Fruit fly (Drosophila melanogaster) whole organism, prepupa: Measurements from ENCODE around the gene fws.

Experiments
- Blimp-1 ChIP-seq: fragments of 200-800 bp; sonication (Bioruptor generic); optimal IDR thresholded peaks from 3 replicates; lab custom pipeline; 2017; ENCODE audit warnings: missing biosample characterization, missing genetic modification characterization, mild to moderate bottlenecking, moderate library complexity, missing genetic modification reagents
- CG10631 ChIP-seq: fragments of 200-800 bp; sonication (Bioruptor generic); optimal IDR thresholded peaks from 2 replicates; lab custom pipeline; 2016; ENCODE audit warnings: missing biosample characterization, missing genetic modification characterization
- CG10669 ChIP-seq: fragments of 200-800 bp; sonication (Bioruptor generic); optimal IDR thresholded peaks from 3 replicates; lab custom pipeline; 2018; ENCODE audit warnings: missing biosample characterization, mild to moderate bottlenecking, missing genetic modification characterization, moderate library complexity
- CG11762 ChIP-seq: fragments of 200-800 bp; sonication (Bioruptor generic); optimal IDR thresholded peaks from 3 replicates; lab custom pipeline; 2016; ENCODE audit warnings: missing biosample characterization, missing genetic modification characterization; ENCODE audit not compliant: insufficient read depth
- CG11902 ChIP-seq: fragments of 200-800 bp; sonication (Bioruptor generic); optimal IDR thresholded peaks from 3 replicates; lab custom pipeline; 2016; ENCODE audit warnings: missing biosample characterization, missing genetic modification characterization
- CG15336 ChIP-seq: fragments of 200-800 bp; sonication (Bioruptor generic); IDR thresholded peaks from 2 replicates; pipeline ENCODE4 v1.3.6; 2022; ENCODE audit warnings: missing biosample characterization, missing genetic modification characterization
- CG1621 ChIP-seq: fragments of 200-800 bp; sonication (Bioruptor generic); optimal IDR thresholded peaks from 3 replicates; lab custom pipeline; 2018; ENCODE audit warnings: missing biosample characterization, mild to moderate bottlenecking, missing genetic modification characterization
- CG3032 ChIP-seq: fragments of 200-800 bp; optimal IDR thresholded peaks from 2 replicates; lab custom pipeline; 2019; ENCODE audit warnings: missing biosample characterization, mild to moderate bottlenecking, missing genetic modification characterization, moderate library complexity
- CG31627 ChIP-seq: fragments of 200-800 bp; sonication (Bioruptor generic); optimal IDR thresholded peaks from 3 replicates; lab custom pipeline; 2016; ENCODE audit warnings: missing biosample characterization, missing genetic modification characterization
- CG32006 ChIP-seq: fragments of 200-800 bp; sonication (Bioruptor generic); optimal IDR thresholded peaks from 3 replicates; lab custom pipeline; 2017; ENCODE audit warnings: missing biosample characterization, mild to moderate bottlenecking, missing genetic modification characterization
- CG6163 ChIP-seq: fragments of 200-800 bp; sonication (Bioruptor generic); IDR thresholded peaks from 3 replicates; pipeline ENCODE4 v1.3.6; 2022; ENCODE audit warnings: missing biosample characterization, missing genetic modification characterization
- CG6276 ChIP-seq: fragments of 200-800 bp; sonication (Bioruptor generic); optimal IDR thresholded peaks from 2 replicates; lab custom pipeline; 2017; ENCODE audit warnings: missing biosample characterization, mild to moderate bottlenecking, missing genetic modification characterization
- CG6808 ChIP-seq: fragments of 200-800 bp; sonication (Bioruptor generic); optimal IDR thresholded peaks from 3 replicates; lab custom pipeline; 2017; ENCODE audit warnings: missing biosample characterization, missing genetic modification characterization, mild to moderate bottlenecking, moderate library complexity, missing genetic modification reagents
- CG6854 ChIP-seq: fragments of 200-800 bp; sonication (Bioruptor generic); optimal IDR thresholded peaks from 2 replicates; lab custom pipeline; 2017; ENCODE audit warnings: missing biosample characterization, mild to moderate bottlenecking, missing genetic modification characterization
- CG7368 ChIP-seq: fragments of 200-800 bp; sonication (Bioruptor generic); optimal IDR thresholded peaks from 3 replicates; lab custom pipeline; 2016; ENCODE audit warnings: missing biosample characterization, missing genetic modification characterization
- CG8119 ChIP-seq: fragments of 200-800 bp; sonication (Bioruptor generic); IDR thresholded peaks from 3 replicates; pipeline ENCODE4 v1.3.6; 2022; ENCODE audit warnings: missing biosample characterization, missing genetic modification characterization
- CG8319 ChIP-seq: fragments of 200-800 bp; sonication (Bioruptor generic); optimal IDR thresholded peaks from 3 replicates; lab custom pipeline; 2016; ENCODE audit warnings: missing biosample characterization, missing genetic modification characterization
- CG8632 ChIP-seq: fragments of 200-800 bp; sonication (Bioruptor generic); optimal IDR thresholded peaks from 3 replicates; lab custom pipeline; 2016; ENCODE audit warnings: missing biosample characterization, missing genetic modification characterization
- CG9139 ChIP-seq: fragments of 200-800 bp; sonication (Bioruptor generic); optimal IDR thresholded peaks from 3 replicates; lab custom pipeline; 2017; ENCODE audit warnings: missing biosample characterization, mild to moderate bottlenecking, missing genetic modification characterization
- Eip75B ChIP-seq: fragments of 200-800 bp; sonication (Bioruptor generic); optimal IDR thresholded peaks from 3 replicates; lab custom pipeline; 2016; ENCODE audit warnings: missing biosample characterization, missing genetic modification characterization
- Eip78C ChIP-seq: fragments of 200-800 bp; sonication (Bioruptor generic); peaks from one replicate; lab custom pipeline; 2016; ENCODE audit warnings: missing biosample characterization, missing genetic modification characterization
- Eip93F ChIP-seq: fragments of 200-800 bp; sonication (Bioruptor generic); optimal IDR thresholded peaks from 2 replicates; lab custom pipeline; 2016; ENCODE audit warnings: missing biosample characterization, mild to moderate bottlenecking, missing genetic modification characterization
- Ets96B ChIP-seq: fragments of 200-800 bp; optimal IDR thresholded peaks from 2 replicates; lab custom pipeline; 2019; ENCODE audit warnings: missing biosample characterization, mild to moderate bottlenecking, missing genetic modification characterization, moderate library complexity
- Gug ChIP-seq: fragments of 200-800 bp; sonication (Bioruptor generic); IDR thresholded peaks from 2 replicates; pipeline ENCODE4 v1.3.6; 2022; ENCODE audit warnings: missing biosample characterization, missing genetic modification characterization
- Hr38 ChIP-seq: sonication (Bioruptor generic); optimal IDR thresholded peaks from 2 replicates; lab custom pipeline; 2016; ENCODE audit warnings: missing biosample characterization, missing genetic modification characterization
- Hr39 ChIP-seq: fragments of 200-800 bp; sonication (Bioruptor generic); optimal IDR thresholded peaks from 2 replicates; lab custom pipeline; 2016; ENCODE audit warnings: missing biosample characterization, missing genetic modification characterization
- Hr4 ChIP-seq: fragments of 200-800 bp; sonication (Bioruptor generic); optimal IDR thresholded peaks from 3 replicates; lab custom pipeline; 2016; ENCODE audit warnings: missing biosample characterization, missing genetic modification characterization
- Lpt ChIP-seq: fragments of 200-800 bp; sonication (Bioruptor generic); optimal IDR thresholded peaks from 3 replicates; lab custom pipeline; 2016; ENCODE audit warnings: missing biosample characterization, missing genetic modification characterization
- Met ChIP-seq: fragments of 200-800 bp; sonication (Bioruptor generic); optimal IDR thresholded peaks from 3 replicates; lab custom pipeline; 2016; ENCODE audit warnings: missing biosample characterization, missing genetic modification characterization
- OdsH ChIP-seq: fragments of 200-800 bp; sonication (Bioruptor generic); optimal IDR thresholded peaks from 3 replicates; lab custom pipeline; 2016; ENCODE audit warnings: missing biosample characterization, missing genetic modification characterization
- Smox ChIP-seq: fragments of 200-800 bp; sonication (Bioruptor generic); optimal IDR thresholded peaks from 3 replicates; lab custom pipeline; 2016; ENCODE audit warnings: missing biosample characterization, missing genetic modification characterization
- Sox102F ChIP-seq: fragments of 200-800 bp; sonication (Bioruptor generic); optimal IDR thresholded peaks from 2 replicates; lab custom pipeline; 2016; ENCODE audit warnings: missing biosample characterization, mild to moderate bottlenecking, missing genetic modification characterization
- Sox14 ChIP-seq: fragments of 200-800 bp; sonication (Bioruptor generic); optimal IDR thresholded peaks from 3 replicates; lab custom pipeline; 2016; ENCODE audit warnings: missing biosample characterization, missing genetic modification characterization
- Sox15 ChIP-seq: fragments of 200-800 bp; sonication (Bioruptor generic); optimal IDR thresholded peaks from 3 replicates; lab custom pipeline; 2016; ENCODE audit warnings: missing biosample characterization, missing genetic modification characterization
- achi ChIP-seq: fragments of 200-800 bp; sonication (Bioruptor generic); optimal IDR thresholded peaks from 3 replicates; lab custom pipeline; 2016; ENCODE audit warnings: missing biosample characterization, missing genetic modification characterization
- acj6 ChIP-seq: fragments of 200-800 bp; sonication (Bioruptor generic); optimal IDR thresholded peaks from 3 replicates; lab custom pipeline; 2016; ENCODE audit warnings: missing biosample characterization, missing genetic modification characterization
- cyc ChIP-seq: fragments of 200-800 bp; sonication (Bioruptor generic); optimal IDR thresholded peaks from 3 replicates; lab custom pipeline; 2016; ENCODE audit warnings: missing biosample characterization, missing genetic modification characterization
- dsx ChIP-seq: fragments of 200-800 bp; optimal IDR thresholded peaks from 3 replicates; lab custom pipeline; 2019; ENCODE audit warnings: missing biosample characterization, mild to moderate bottlenecking, missing genetic modification characterization, moderate library complexity; ENCODE audit not compliant: poor library complexity, severe bottlenecking
- eg ChIP-seq: fragments of 200-800 bp; sonication (Bioruptor generic); IDR thresholded peaks from 3 replicates; pipeline ENCODE4 v1.3.6; 2022; ENCODE audit warnings: missing biosample characterization, missing genetic modification characterization
- esn ChIP-seq: fragments of 200-800 bp; sonication (Bioruptor generic); optimal IDR thresholded peaks from 2 replicates; lab custom pipeline; 2016; ENCODE audit warnings: missing biosample characterization, mild to moderate bottlenecking, missing genetic modification characterization, moderate library complexity
- fd59A ChIP-seq: fragments of 200-800 bp; sonication (Bioruptor generic); optimal IDR thresholded peaks from 2 replicates; lab custom pipeline; 2017; ENCODE audit warnings: missing biosample characterization, mild to moderate bottlenecking, missing genetic modification characterization, missing genetic modification reagents
- fd85E ChIP-seq: fragments of 200-800 bp; sonication (Bioruptor generic); optimal IDR thresholded peaks from 3 replicates; lab custom pipeline; 2016; ENCODE audit warnings: missing biosample characterization, missing genetic modification characterization
- fkh ChIP-seq: fragments of 200-800 bp; sonication (Bioruptor generic); optimal IDR thresholded peaks from 3 replicates; lab custom pipeline; 2017; ENCODE audit warnings: missing biosample characterization, mild to moderate bottlenecking, missing genetic modification characterization, moderate library complexity
- lz ChIP-seq: fragments of 200-800 bp; sonication (Bioruptor generic); optimal IDR thresholded peaks from 3 replicates; lab custom pipeline; 2016; ENCODE audit warnings: missing biosample characterization, missing genetic modification characterization
- net ChIP-seq: fragments of 200-800 bp; sonication (Bioruptor generic); optimal IDR thresholded peaks from 3 replicates; lab custom pipeline; 2016; ENCODE audit warnings: missing biosample characterization, missing genetic modification characterization
- salr ChIP-seq, 2 experiments: fragments of 200-800 bp; sonication (Bioruptor generic); optimal IDR thresholded peaks; 3 replicates each; lab custom pipeline; 2016 to 2018; ENCODE audit warnings: missing biosample characterization in 2 of 2, missing genetic modification characterization in 2 of 2, mild to moderate bottlenecking in 1 of 2
- spab ChIP-seq: fragments of 200-800 bp; sonication (Bioruptor generic); optimal IDR thresholded peaks from 2 replicates; lab custom pipeline; 2017; ENCODE audit warnings: missing biosample characterization, mild to moderate bottlenecking, missing genetic modification characterization, missing genetic modification reagents
- ss ChIP-seq, 2 experiments: fragments of 200-800 bp; sonication (Bioruptor generic); optimal IDR thresholded peaks; 2 replicates in 1 of 2; 3 replicates in 1 of 2; lab custom pipeline; 2017 to 2018; ENCODE audit warnings: mild to moderate bottlenecking in 2 of 2, missing biosample characterization in 2 of 2, missing genetic modification characterization in 2 of 2, moderate library complexity in 1 of 2
- svp ChIP-seq: fragments of 200-800 bp; sonication (Bioruptor generic); peaks from one replicate; lab custom pipeline; 2016; ENCODE audit warnings: missing biosample characterization, missing genetic modification characterization
- topi ChIP-seq: fragments of 200-800 bp; sonication (Bioruptor generic); optimal IDR thresholded peaks from 3 replicates; lab custom pipeline; 2016; ENCODE audit warnings: missing biosample characterization, missing genetic modification characterization

fws gene

DNA sequence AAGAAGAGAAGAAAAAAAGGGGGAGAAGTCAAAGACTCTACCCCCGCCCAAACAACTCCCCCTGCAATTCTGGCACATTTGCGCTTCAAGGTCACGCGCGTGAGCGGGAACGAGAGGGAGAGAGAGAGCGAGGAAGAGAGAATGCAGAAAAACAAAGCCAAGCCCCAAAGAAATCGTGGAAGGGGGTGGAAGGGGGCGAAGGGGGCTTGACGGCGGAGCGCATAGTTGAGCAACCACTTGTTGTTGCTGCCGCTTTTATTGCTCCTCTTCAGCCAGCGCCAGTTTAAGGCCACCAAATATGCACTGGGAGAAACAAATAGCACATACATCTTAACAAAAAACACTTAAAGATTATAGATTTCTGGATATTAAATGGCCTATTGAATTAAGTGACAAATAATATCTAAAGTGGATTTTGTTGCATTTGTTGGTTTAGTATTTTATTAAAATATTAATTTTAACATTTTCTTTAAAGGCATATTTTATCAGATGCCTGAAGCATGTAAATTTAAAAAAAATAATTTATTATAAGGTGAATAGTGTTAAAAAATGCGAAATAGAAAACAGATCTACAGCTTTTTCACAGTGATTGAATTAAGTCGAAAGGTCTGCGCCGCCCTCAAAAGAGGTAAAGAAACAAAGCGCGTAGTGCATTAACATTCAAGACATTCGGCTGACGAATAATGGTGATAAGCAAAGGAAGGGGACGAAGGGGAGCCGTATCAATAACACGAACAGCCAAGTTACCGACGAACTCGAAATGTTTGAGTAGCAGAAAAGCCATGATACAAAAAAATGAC, 50.8 kb downstream of the fws start:
- TF ChIP-seq CG7368 (GFP tag; lab: Kevin White, UChicago), result peak; percentile 93
- peak; percentile 68 for TF ChIP-seq CG11902 (GFP tag; lab: Kevin White, UChicago)
- TF ChIP-seq fkh (GFP tag; lab: Kevin White, UChicago), result peak; percentile 21
- peak; percentile 87 for TF ChIP-seq Hr39 (GFP tag; lab: Kevin White, UChicago)
- peak; percentile 20 to 90 for TF ChIP-seq salr (GFP tag; optimal IDR thresholded peaks at IDR 0.05; lab: Kevin White, UChicago)
- peak; percentile 82 for TF ChIP-seq Gug (GFP tag; lab: Robert Waterston, UW)
- peak; percentile 66 for TF ChIP-seq Hr4
- TF ChIP-seq fd85E, result peak; percentile 85
- TF ChIP-seq CG6276, result peak; percentile 87
- peak; percentile 94 for TF ChIP-seq esn (GFP tag; lab: Kevin White, UChicago)
- peak; percentile 93 for TF ChIP-seq Lpt (GFP tag; lab: Kevin White, UChicago)
- peak; percentile 64 for TF ChIP-seq dsx (GFP tag; lab: Kevin White, UChicago)
- TF ChIP-seq Eip93F, result peak; percentile 35
- TF ChIP-seq CG8119 (GFP tag; lab: Robert Waterston, UW), result peak; percentile 94
- TF ChIP-seq acj6 (GFP tag; lab: Kevin White, UChicago), result peak; percentile 95
- peak; percentile 85 for TF ChIP-seq Sox14 (GFP tag; lab: Kevin White, UChicago)
- peak; percentile 73 for TF ChIP-seq net (GFP tag; lab: Kevin White, UChicago)
- peak; percentile 95 for TF ChIP-seq CG32006 (GFP tag; lab: Kevin White, UChicago)
- TF ChIP-seq fd59A (GFP tag; lab: Kevin White, UChicago), result peak; percentile 76
- peak; percentile 94 for TF ChIP-seq Eip78C
- TF ChIP-seq CG1621, result peak; percentile 72
- TF ChIP-seq achi, result peak; percentile 81
- peak; percentile 87 for TF ChIP-seq eg (GFP tag; lab: Robert Waterston, UW)
- peak; percentile 59 to 84 for TF ChIP-seq ss (GFP tag; optimal IDR thresholded peaks at IDR 0.05; lab: Kevin White, UChicago)
- TF ChIP-seq CG8632 (GFP tag; lab: Kevin White, UChicago), result peak; percentile 97
- TF ChIP-seq Smox (GFP tag; lab: Kevin White, UChicago), result peak; percentile 77
- peak; percentile 97 for TF ChIP-seq CG6808 (GFP tag; lab: Kevin White, UChicago)
- TF ChIP-seq Ets96B (tag; lab: Kevin White, UChicago), result peak; percentile 62
- TF ChIP-seq Blimp-1 (GFP tag; lab: Kevin White, UChicago), result peak; percentile 82
- TF ChIP-seq Sox15 (GFP tag; lab: Kevin White, UChicago), result peak; percentile 84
- TF ChIP-seq lz (GFP tag; lab: Kevin White, UChicago), result peak; percentile 88
- peak; percentile 98 for TF ChIP-seq spab (GFP tag; lab: Kevin White, UChicago)
- peak; percentile 93 for TF ChIP-seq CG15336 (GFP tag; lab: Robert Waterston, UW)
- TF ChIP-seq topi, result peak; percentile 75
- TF ChIP-seq Hr38, result no peak
- TF ChIP-seq Met (GFP tag; lab: Kevin White, UChicago), result peak; percentile 94
- peak; percentile 79 for TF ChIP-seq CG6854
- peak; percentile 70 for TF ChIP-seq cyc (GFP tag; lab: Kevin White, UChicago)
- peak; percentile 83 for TF ChIP-seq CG31627 (GFP tag; lab: Kevin White, UChicago)
- peak; percentile 95 for TF ChIP-seq CG11762 (GFP tag; lab: Kevin White, UChicago)
- TF ChIP-seq Sox102F (GFP tag; lab: Kevin White, UChicago), result peak; percentile 73
- TF ChIP-seq OdsH, result peak; percentile 84
- no peak for TF ChIP-seq CG9139
- TF ChIP-seq CG3032 (tag; lab: Kevin White, UChicago), result peak; percentile 99
- TF ChIP-seq CG6163 (GFP tag; lab: Robert Waterston, UW), result peak; percentile 90
- peak; percentile 91 for TF ChIP-seq svp (GFP tag; lab: Kevin White, UChicago)
- TF ChIP-seq CG10669 (GFP tag; lab: Kevin White, UChicago), result peak; percentile 97
- TF ChIP-seq Eip75B (GFP tag; lab: Kevin White, UChicago), result peak; percentile 85
- TF ChIP-seq CG10631 (GFP tag; lab: Kevin White, UChicago), result peak; percentile 90
- TF ChIP-seq CG8319 (GFP tag; lab: Kevin White, UChicago), result peak; percentile 93
